Worm (Caenorhabditis elegans) whole organism, L1 larva: ENCODE measurements around the gene sra-10.

ENCODE experiments used
- Y116A8C.19 ChIP-seq: sonication (generic microtip); optimal IDR thresholded peaks from 2 replicates; lab custom pipeline; 2016; ENCODE audit warnings: missing compliant biosample characterization, missing genetic modification characterization, borderline replicate concordance
- dpl-1 ChIP-seq, 3 experiments: fragments of 150-350 bp in 2 of 3; sonication (generic microtip) in 1 of 3; optimal IDR thresholded peaks; 2 replicates each; lab custom pipeline; 2014 to 2017; ENCODE audit warnings: missing biosample characterization in 3 of 3, missing genetic modification characterization in 3 of 3, missing genetic modification reagents in 3 of 3
- efl-3 ChIP-seq: fragments of 200-800 bp; sonication (Bioruptor generic); optimal IDR thresholded peaks from 2 replicates; lab custom pipeline; 2018; ENCODE audit warnings: mild to moderate bottlenecking, missing genetic modification characterization, missing compliant biosample characterization
- irx-1 ChIP-seq: sonication (generic microtip); optimal IDR thresholded peaks from 2 replicates; lab custom pipeline; 2016; ENCODE audit warnings: missing genetic modification characterization, missing compliant biosample characterization
- unc-62 ChIP-seq: fragments of 150-350 bp; optimal IDR thresholded peaks from 2 replicates; lab custom pipeline; 2014; ENCODE audit warnings: missing biosample characterization, missing genetic modification reagents, missing genetic modification characterization
- vab-15 ChIP-seq: sonication (generic microtip); optimal IDR thresholded peaks from 2 replicates; lab custom pipeline; 2017; ENCODE audit warnings: missing genotype, mild to moderate bottlenecking, missing genetic modification characterization, missing compliant biosample characterization
- ztf-11 ChIP-seq, 2 experiments: sonication (generic microtip); optimal IDR thresholded peaks; 2 replicates each; lab custom pipeline; 2016 to 2017; ENCODE audit warnings: missing genetic modification characterization in 2 of 2, missing biosample characterization in 1 of 2, missing compliant biosample characterization in 1 of 2

DNA sequence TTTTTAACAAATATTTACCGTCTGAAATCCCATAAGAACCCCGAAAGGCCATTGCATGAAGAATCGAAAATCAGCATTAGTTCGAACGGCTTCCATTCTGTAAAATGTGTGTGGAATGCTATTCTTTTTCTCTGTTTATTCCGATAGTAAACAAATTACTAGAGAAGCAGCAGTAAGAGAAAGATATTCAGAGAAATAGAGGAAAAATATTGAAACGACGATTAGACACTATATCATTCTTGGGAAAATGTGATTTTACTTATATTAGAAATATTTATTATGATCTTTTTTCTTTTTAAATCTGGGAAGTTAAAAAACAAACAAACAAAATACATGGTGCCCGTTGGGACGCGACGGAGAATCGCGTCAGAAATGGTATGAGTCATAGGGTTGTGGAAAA, 51.4 kb downstream of the sra-10 start, which contains the start of gene M106.8:
- TF ChIP-seq Y116A8C.19 (tag; lab: Kevin White, UChicago) (no peak), irx-1 (tag; lab: Kevin White, UChicago) (no peak), dpl-1 (GFP tag; optimal IDR thresholded peaks at IDR 0.05; lab: Kevin White, UChicago) (no peak), efl-3 (GFP tag; lab: Kevin White, UChicago) (no peak), vab-15 (no peak), ztf-11 (tag; optimal IDR thresholded peaks at IDR 0.05; lab: Kevin White, UChicago) (no peak), unc-62 (GFP tag; lab: Kevin White, UChicago) (no peak)
